Fruit fly (Drosophila melanogaster) whole organism, embryonic: ENCODE data around the gene AP-1sigma.

Source experiments
- ATbp ChIP-seq: fragments of 200-800 bp; sonication (Bioruptor generic); optimal IDR thresholded peaks from 2 replicates; lab custom pipeline; 2017; ENCODE audit warnings: missing biosample characterization, mild to moderate bottlenecking, missing genetic modification characterization, missing genetic modification reagents
- Antp ChIP-seq: fragments of 200-800 bp; sonication (Bioruptor generic); optimal IDR thresholded peaks from 3 replicates; lab custom pipeline; 2016; ENCODE audit warnings: missing biosample characterization, missing genetic modification characterization
- C15 ChIP-seq: fragments of 200-800 bp; sonication (Bioruptor generic); IDR thresholded peaks from 3 replicates; pipeline ENCODE4 v1.3.6; 2022; ENCODE audit warnings: missing biosample characterization, missing genetic modification characterization
- CG10267 ChIP-seq: fragments of 200-800 bp; sonication (Bioruptor generic); optimal IDR thresholded peaks from 2 replicates; lab custom pipeline; 2018; ENCODE audit warnings: missing biosample characterization, mild to moderate bottlenecking, missing genetic modification characterization, moderate library complexity
- CG10979 ChIP-seq: fragments of 200-800 bp; sonication (Bioruptor generic); optimal IDR thresholded peaks from 2 replicates; lab custom pipeline; 2018; ENCODE audit warnings: missing biosample characterization, mild to moderate bottlenecking, missing genetic modification characterization, moderate library complexity
- CG12071 ChIP-seq: fragments of 200-800 bp; sonication (Bioruptor generic); optimal IDR thresholded peaks from 3 replicates; lab custom pipeline; 2018; ENCODE audit warnings: missing biosample characterization, mild to moderate bottlenecking, missing genetic modification characterization
- CG13624 ChIP-seq: fragments of 200-800 bp; sonication (Bioruptor generic); optimal IDR thresholded peaks from 2 replicates; lab custom pipeline; 2016; ENCODE audit warnings: missing biosample characterization, missing genetic modification characterization
- CG13894 ChIP-seq: fragments of 200-800 bp; sonication (Bioruptor generic); optimal IDR thresholded peaks from 3 replicates; lab custom pipeline; 2018; ENCODE audit warnings: missing biosample characterization, mild to moderate bottlenecking, missing genetic modification characterization, moderate library complexity
- CG14667 ChIP-seq: fragments of 200-800 bp; sonication (Bioruptor generic); IDR thresholded peaks from 2 replicates; pipeline ENCODE4 v1.3.6; 2022; ENCODE audit warnings: missing biosample characterization, missing genetic modification characterization
- CG1602 ChIP-seq: fragments of 200-800 bp; sonication (Bioruptor generic); optimal IDR thresholded peaks from 3 replicates; lab custom pipeline; 2016; ENCODE audit warnings: missing biosample characterization, missing genetic modification characterization
- CG17829 ChIP-seq: fragments of 200-800 bp; optimal IDR thresholded peaks from 2 replicates; lab custom pipeline; 2019; ENCODE audit warnings: missing biosample characterization, mild to moderate bottlenecking, missing genetic modification characterization, moderate library complexity
- CG18599 ChIP-seq: fragments of 200-800 bp; sonication (Bioruptor generic); optimal IDR thresholded peaks from 3 replicates; lab custom pipeline; 2017; ENCODE audit warnings: missing biosample characterization, missing genetic modification characterization, mild to moderate bottlenecking, moderate library complexity, missing genetic modification reagents
- CG2712 ChIP-seq: fragments of 200-800 bp; optimal IDR thresholded peaks from 3 replicates; lab custom pipeline; 2019; ENCODE audit warnings: missing biosample characterization, mild to moderate bottlenecking, missing genetic modification characterization, moderate library complexity
- CG3726 ChIP-seq: fragments of 200-800 bp; sonication (Bioruptor generic); IDR thresholded peaks from 3 replicates; pipeline ENCODE4, ENCODE4 v1.3.6; 2022; ENCODE audit warnings: missing biosample characterization, missing genetic modification characterization
- CG4617 ChIP-seq: fragments of 200-800 bp; sonication (Bioruptor generic); optimal IDR thresholded peaks from 3 replicates; lab custom pipeline; 2016; ENCODE audit warnings: missing biosample characterization, missing genetic modification characterization, borderline replicate concordance
- CG5245 ChIP-seq: fragments of 200-800 bp; sonication (Bioruptor generic); optimal IDR thresholded peaks from 3 replicates; lab custom pipeline; 2016; ENCODE audit warnings: missing biosample characterization, missing genetic modification characterization
- CG6683 ChIP-seq: fragments of 200-800 bp; sonication (Bioruptor generic); optimal IDR thresholded peaks from 2 replicates; lab custom pipeline; 2017; ENCODE audit warnings: missing biosample characterization, mild to moderate bottlenecking, missing genetic modification characterization, missing genetic modification reagents
- CG7556 ChIP-seq: fragments of 200-800 bp; sonication (Bioruptor generic); optimal IDR thresholded peaks from 2 replicates; lab custom pipeline; 2017; ENCODE audit warnings: missing biosample characterization, mild to moderate bottlenecking, missing genetic modification characterization
- CG7839 ChIP-seq: fragments of 200-800 bp; sonication (Bioruptor generic); optimal IDR thresholded peaks from 3 replicates; lab custom pipeline; 2018; ENCODE audit warnings: missing biosample characterization, mild to moderate bottlenecking, missing genetic modification characterization, moderate library complexity
- CG8290 ChIP-seq, 3 experiments: fragments of 200-800 bp; sonication (Bioruptor generic); optimal IDR thresholded peaks; 2 replicates each; lab custom pipeline; 2016 to 2019; ENCODE audit warnings: missing biosample characterization in 3 of 3, missing genetic modification characterization in 3 of 3, mild to moderate bottlenecking in 2 of 3, moderate library complexity in 1 of 3
- CG9437 ChIP-seq: fragments of 200-800 bp; sonication (Bioruptor generic); optimal IDR thresholded peaks from 2 replicates; lab custom pipeline; 2018; ENCODE audit warnings: missing biosample characterization, mild to moderate bottlenecking, missing genetic modification characterization
- CG9932 ChIP-seq: fragments of 200-800 bp; sonication (Bioruptor generic); IDR thresholded peaks from 2 replicates; pipeline ENCODE4 v1.3.6; 2022; ENCODE audit warnings: missing biosample characterization, missing genetic modification characterization
- Dip2 ChIP-seq: fragments of 200-800 bp; sonication (Bioruptor generic); IDR thresholded peaks from 2 replicates; pipeline ENCODE4 v1.3.6; 2022; ENCODE audit warnings: missing biosample characterization, missing genetic modification characterization
- Eip74EF ChIP-seq, 2 experiments: fragments of 200-800 bp in 1 of 2; fragments of >200 bp in 1 of 2; sonication (Bioruptor generic) in 1 of 2; optimal IDR thresholded peaks; 2 replicates each; lab custom pipeline; 2017 to 2019; ENCODE audit warnings: missing biosample characterization in 2 of 2, missing genetic modification characterization in 2 of 2, mild to moderate bottlenecking in 1 of 2, moderate library complexity in 1 of 2
- HLH3B ChIP-seq: fragments of 200-800 bp; sonication (Bioruptor generic); IDR thresholded peaks from 2 replicates; pipeline ENCODE4 v1.3.6; 2022; ENCODE audit warnings: missing biosample characterization, missing genetic modification characterization
- Hr3 ChIP-seq: fragments of 200-800 bp; sonication (Bioruptor generic); optimal IDR thresholded peaks from 3 replicates; lab custom pipeline; 2016; ENCODE audit warnings: missing biosample characterization, missing genetic modification characterization
- Nf-YB ChIP-seq: fragments of 200-800 bp; sonication (Bioruptor generic); optimal IDR thresholded peaks from 3 replicates; lab custom pipeline; 2019; ENCODE audit warnings: missing biosample characterization, mild to moderate bottlenecking, missing genetic modification characterization, moderate library complexity
- Nf-YC ChIP-seq: fragments of 200-800 bp; optimal IDR thresholded peaks from 3 replicates; lab custom pipeline; 2019; ENCODE audit warnings: missing biosample characterization, mild to moderate bottlenecking, missing genetic modification characterization, moderate library complexity
- Poxn ChIP-seq: fragments of 200-800 bp; sonication (Bioruptor generic); IDR thresholded peaks from 2 replicates; pipeline ENCODE4 v1.3.6; 2022; ENCODE audit warnings: missing biosample characterization, missing genetic modification characterization
- Sry-δ ChIP-seq: fragments of 200-800 bp; sonication (Bioruptor generic); optimal IDR thresholded peaks from 2 replicates; lab custom pipeline; 2016; ENCODE audit warnings: missing biosample characterization, missing genetic modification characterization
- Ssrp ChIP-seq: fragments of 200-800 bp; sonication (Bioruptor generic); optimal IDR thresholded peaks from 2 replicates; lab custom pipeline; 2018; ENCODE audit warnings: missing biosample characterization, mild to moderate bottlenecking, missing genetic modification characterization, moderate library complexity
- Taf1 ChIP-seq: fragments of 200-800 bp; sonication (Bioruptor generic); IDR thresholded peaks from 2 replicates; pipeline ENCODE4 v1.3.6; 2022; ENCODE audit warnings: missing biosample characterization, missing genetic modification characterization
- Xrp1 ChIP-seq: fragments of 200-800 bp; sonication (Bioruptor generic); IDR thresholded peaks from 2 replicates; pipeline ENCODE4 v1.3.6; 2022; ENCODE audit warnings: missing biosample characterization, missing genetic modification characterization
- caup ChIP-seq: fragments of 200-800 bp; sonication (Bioruptor generic); optimal IDR thresholded peaks from 3 replicates; lab custom pipeline; 2017; ENCODE audit warnings: missing biosample characterization, mild to moderate bottlenecking, missing genetic modification characterization, moderate library complexity; ENCODE audit not compliant: severe bottlenecking
- chn ChIP-seq: fragments of 200-800 bp; sonication (Bioruptor generic); optimal IDR thresholded peaks from 2 replicates; lab custom pipeline; 2016; ENCODE audit warnings: missing biosample characterization, missing genetic modification characterization
- crol ChIP-seq: fragments of 200-800 bp; sonication (Bioruptor generic); IDR thresholded peaks from 2 replicates; pipeline ENCODE4 v1.3.6; 2022; ENCODE audit warnings: missing biosample characterization, missing genetic modification characterization
- danr ChIP-seq: fragments of 200-800 bp; sonication (Bioruptor generic); IDR thresholded peaks from 2 replicates; pipeline ENCODE4 v1.3.6; 2022; ENCODE audit warnings: missing biosample characterization, missing genetic modification characterization
- ems ChIP-seq: fragments of 200-800 bp; sonication (Bioruptor generic); optimal IDR thresholded peaks from 3 replicates; lab custom pipeline; 2016; ENCODE audit warnings: missing biosample characterization, missing genetic modification characterization
- en ChIP-seq: fragments of 200-800 bp; sonication (Bioruptor generic); optimal IDR thresholded peaks from 2 replicates; lab custom pipeline; 2016; ENCODE audit warnings: missing biosample characterization, missing genetic modification characterization
- gce ChIP-seq: fragments of 200-800 bp; sonication (Bioruptor generic); IDR thresholded peaks from 3 replicates; pipeline ENCODE4 v1.3.6; 2022; ENCODE audit warnings: missing biosample characterization, missing genetic modification characterization
- kay ChIP-seq: fragments of 200-800 bp; sonication (Bioruptor generic); optimal IDR thresholded peaks from 2 replicates; lab custom pipeline; 2016; ENCODE audit warnings: missing biosample characterization, missing genetic modification characterization
- lov ChIP-seq, 2 experiments: fragments of 200-800 bp in 1 of 2; fragments of >200 bp in 1 of 2; sonication (Bioruptor generic) in 1 of 2; IDR thresholded peaks in 1 of 2; optimal IDR thresholded peaks in 1 of 2; 2 replicates in 1 of 2; 3 replicates in 1 of 2; pipeline versions ENCODE4 v1.3.6 to Lab custom; 2017 to 2022; ENCODE audit warnings: missing biosample characterization in 1 of 2, missing genetic modification characterization in 1 of 2
- mirr ChIP-seq: fragments of 200-800 bp; sonication (Bioruptor generic); optimal IDR thresholded peaks from 3 replicates; lab custom pipeline; 2018; ENCODE audit warnings: missing biosample characterization, mild to moderate bottlenecking, missing genetic modification characterization
- org-1 ChIP-seq: fragments of 200-800 bp; sonication (Bioruptor generic); optimal IDR thresholded peaks from 2 replicates; lab custom pipeline; 2017; ENCODE audit warnings: missing biosample characterization, missing genetic modification characterization
- prd ChIP-seq, 3 experiments: fragments of >200 bp in 2 of 3; fragments of 200-800 bp in 1 of 3; sonication (Bioruptor generic) in 1 of 3; optimal IDR thresholded peaks in 2 of 3; IDR thresholded peaks in 1 of 3; 2 replicates in 2 of 3; 3 replicates in 1 of 3; pipeline versions ENCODE4 v1.3.6 to Lab custom; 2017 to 2022; ENCODE audit warnings: missing biosample characterization in 1 of 3, missing genetic modification characterization in 1 of 3
- slou ChIP-seq: fragments of 200-800 bp; sonication (Bioruptor generic); optimal IDR thresholded peaks from 3 replicates; lab custom pipeline; 2016; ENCODE audit warnings: missing biosample characterization, missing genetic modification characterization
- tna ChIP-seq: fragments of 200-800 bp; sonication (Bioruptor generic); IDR thresholded peaks from 2 replicates; pipeline ENCODE4 v1.3.6; 2022; ENCODE audit warnings: missing biosample characterization, missing genetic modification characterization; ENCODE audit not compliant: partially characterized antibody
- usp ChIP-seq: fragments of >200 bp; optimal IDR thresholded peaks from 2 replicates; lab custom pipeline; 2017; ENCODE audit warnings: missing biosample characterization, missing genetic modification characterization

Gene AP-1sigma

dm6 chr3R:24010637-24011214 lies 52.3 kb downstream of the AP-1sigma start (continued):
- TF ChIP-seq CG10267 (tag; lab: Kevin White, UChicago) (peak; percentile 40), Dip2 (GFP tag; lab: Robert Waterston, UW) (no peak), Taf1 (GFP tag; lab: Robert Waterston, UW) (peak; percentile 28; the same call in 1 of the 2 replicates), usp (no peak), CG12071 (peak; percentile 5), kay (GFP tag; lab: Kevin White, UChicago) (no peak), CG6683 (GFP tag; lab: Kevin White, UChicago) (peak; percentile 22), CG7556 (GFP tag; lab: Kevin White, UChicago) (peak; percentile 75), CG2712 (tag; lab: Kevin White, UChicago) (peak; percentile 46), HLH3B (GFP tag; lab: Robert Waterston, UW) (peak; percentile 72), CG7839 (tag; lab: Kevin White, UChicago) (peak; percentile 72), Sry-δ (no peak), CG13624 (peak; percentile 29), slou (GFP tag; lab: Kevin White, UChicago) (no peak), Eip74EF (GFP tag; optimal IDR thresholded peaks at IDR 0.05; lab: Kevin White, UChicago) (peak in 1 of 2 experiments; percentile 36), CG10979 (tag; lab: Kevin White, UChicago) (peak; percentile 22), Antp (GFP tag; lab: Kevin White, UChicago) (peak; percentile 9), CG13894 (tag; lab: Kevin White, UChicago) (peak; percentile 3), Nf-YB (GFP tag; lab: Kevin White, UChicago) (peak; percentile 13), ems (GFP tag; lab: Kevin White, UChicago) (no peak), CG1602 (GFP tag; lab: Kevin White, UChicago) (peak; percentile 11), mirr (GFP tag; lab: Kevin White, UChicago) (peak; percentile 9), CG4617 (no peak), CG5245 (GFP tag; lab: Kevin White, UChicago) (peak; percentile 4), en (no peak), lov (optimal IDR thresholded peaks at IDR 0.05; lab: Kevin White, UChicago) (no peak), lov (GFP tag; IDR thresholded peaks at IDR 0.05; lab: Robert Waterston, UW) (no peak), tna (GFP tag; lab: Robert Waterston, UW) (no peak), danr (GFP tag; lab: Robert Waterston, UW) (peak; percentile 64), CG14667 (peak; percentile 25; the same call in 1 of the 2 replicates), CG8290 (GFP tag; optimal IDR thresholded peaks at IDR 0.05; lab: Kevin White, UChicago) (no peak), CG8290 (tag; optimal IDR thresholded peaks at IDR 0.05; lab: Kevin White, UChicago) (peak in 1 of 2 experiments; percentile 65), Xrp1 (GFP tag; lab: Robert Waterston, UW) (peak; percentile 65; the same call in 1 of the 2 replicates), org-1 (GFP tag; lab: Kevin White, UChicago) (peak; percentile 53), CG3726 (GFP tag; lab: Robert Waterston, UW) (0 out of 3 replicates have a peak, but pooled peaks have one; percentile 56), prd (optimal IDR thresholded peaks at IDR 0.05; lab: Kevin White, UChicago) (no peak), prd (GFP tag; IDR thresholded peaks at IDR 0.05; lab: Robert Waterston, UW) (peak; percentile 75), Poxn (GFP tag; lab: Robert Waterston, UW) (no peak), C15 (GFP tag; lab: Robert Waterston, UW) (peak; percentile 64; the same call in 1 of the 3 replicates), crol (GFP tag; lab: Robert Waterston, UW) (peak; percentile 66), chn (GFP tag; lab: Kevin White, UChicago) (no peak), gce (peak; percentile 21; the same call in 1 of the 3 replicates), ATbp (GFP tag; lab: Kevin White, UChicago) (peak; percentile 46), Nf-YC (tag; lab: Kevin White, UChicago) (peak; percentile 40), Hr3 (peak; percentile 49), CG17829 (tag; lab: Kevin White, UChicago) (peak; percentile 56), Ssrp (peak; percentile 43), CG9932 (GFP tag; lab: Robert Waterston, UW) (peak; percentile 55), CG9437 (GFP tag; lab: Kevin White, UChicago) (peak; percentile 15), CG18599 (peak; percentile 84), caup (peak; percentile 55)
